Worm (Caenorhabditis elegans): ENCODE measurements around the gene ubc-19.

DNA sequence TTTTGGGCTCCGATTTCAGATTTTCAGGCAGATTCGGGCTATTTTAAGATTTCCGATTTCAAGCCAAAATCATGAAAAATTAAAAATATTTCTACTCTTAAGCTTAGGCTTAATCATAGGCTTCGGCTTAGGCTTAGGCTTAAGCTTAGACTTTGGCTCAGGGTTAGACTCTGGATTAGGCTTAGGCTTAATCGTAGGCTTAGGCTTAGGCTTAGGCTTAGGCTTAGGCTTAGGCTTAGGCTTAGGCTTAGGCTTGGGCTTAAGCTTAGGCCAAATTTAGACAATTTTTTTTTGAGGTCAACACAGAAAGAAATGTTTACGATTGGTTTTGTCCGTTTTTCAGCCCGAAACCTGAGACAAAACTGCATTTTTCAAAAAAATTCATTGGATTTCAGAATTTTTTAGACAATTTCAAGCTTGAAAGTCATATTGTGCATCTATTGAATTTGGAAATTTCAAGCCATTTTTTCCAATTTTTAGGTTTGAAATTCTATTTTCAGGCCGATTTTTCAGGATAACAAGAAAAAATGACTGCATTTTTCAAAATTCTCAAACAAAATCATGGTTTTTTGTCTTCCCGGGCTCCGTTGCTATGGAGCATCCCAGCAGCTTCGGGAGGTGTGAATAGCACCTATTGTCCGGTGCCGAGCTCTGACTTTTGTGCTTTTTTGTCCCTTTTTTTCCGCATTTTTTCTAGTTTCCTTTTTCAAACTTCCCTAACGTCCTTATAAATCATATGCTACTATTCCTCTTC, 49.8 kb downstream of the ubc-19 start, which contains the start of gene egas-1:
- no peak for TF ChIP-seq klf-2 (GFP tag; conservative IDR thresholded peaks at IDR 0.05)
- TF ChIP-seq tab-1 (GFP tag; IDR thresholded peaks at IDR 0.05): no peak
- no peak for TF ChIP-seq ztf-23 (GFP tag; IDR thresholded peaks at IDR 0.05)
- TF ChIP-seq med-1 (GFP tag; optimal IDR thresholded peaks at IDR 0.05; ENCODE audit: insufficient read depth): no peak
- peak; percentile 27; the same call in 1 of the 2 replicates for TF ChIP-seq ztf-29 (GFP tag; IDR thresholded peaks at IDR 0.05)
- TF ChIP-seq flt-1 (GFP tag; IDR thresholded peaks at IDR 0.05): no peak
- TF ChIP-seq ref-1 (GFP tag; conservative IDR thresholded peaks at IDR 0.05): no peak
- no peak for TF ChIP-seq T22C8.4 (GFP tag; IDR thresholded peaks at IDR 0.05)
